Fruit fly (Drosophila melanogaster): ENCODE data around the gene CG18178.

Gene CG18178

dm6 chr3L:9744060-9744549 lies 25.2 kb upstream of the CG18178 start (continued):
- TF ChIP-seq Asciz (GFP tag; optimal IDR thresholded peaks at IDR 0.05) (peak; percentile 88), emc (GFP tag; optimal IDR thresholded peaks at IDR 0.05) (peak; percentile 40), dan (GFP tag; IDR thresholded peaks at IDR 0.05) (no peak), CG6254 (GFP tag; optimal IDR thresholded peaks at IDR 0.05) (peak; percentile 92), scrt (GFP tag; optimal IDR thresholded peaks at IDR 0.05) (peak; percentile 68), CG9932 (GFP tag; IDR thresholded peaks at IDR 0.05) (peak; percentile 63; the same call in 1 of the 2 replicates), CG33557 (GFP tag; optimal IDR thresholded peaks at IDR 0.05) (peak; percentile 72), Dad (GFP tag; optimal IDR thresholded peaks at IDR 0.05) (peak; percentile 51), CG8290 (GFP tag; optimal IDR thresholded peaks at IDR 0.05) (peak; percentile 56), CG8290 (tag; optimal IDR thresholded peaks at IDR 0.05) (no peak), CG17568 (GFP tag; optimal IDR thresholded peaks at IDR 0.05) (peak; percentile 17), Ada2b (GFP tag; IDR thresholded peaks at IDR 0.05) (peak; percentile 91), CG2875 (GFP tag; optimal IDR thresholded peaks at IDR 0.05) (peak; percentile 82), br (optimal IDR thresholded peaks at IDR 0.05) (no peak), kni (GFP tag; optimal IDR thresholded peaks at IDR 0.05) (peak; percentile 84), gcm (GFP tag; optimal IDR thresholded peaks at IDR 0.05) (peak; percentile 80), sens (GFP tag) (peak; percentile 96), ERR (GFP tag; optimal IDR thresholded peaks at IDR 0.05) (no peak), pfk (GFP tag; optimal IDR thresholded peaks at IDR 0.05) (peak; percentile 85), Fer3 (tag; optimal IDR thresholded peaks at IDR 0.05) (peak; percentile 83), CG13296 (GFP tag; optimal IDR thresholded peaks at IDR 0.05) (peak; percentile 93), sd (tag; optimal IDR thresholded peaks at IDR 0.05) (peak; percentile 27), Camta (GFP tag; optimal IDR thresholded peaks at IDR 0.05) (peak; percentile 78), gfzf (GFP tag; optimal IDR thresholded peaks at IDR 0.05) (no peak), C15 (GFP tag; IDR thresholded peaks at IDR 0.05) (peak; percentile 68; the same call in 1 of the 3 replicates), amos (GFP tag; IDR thresholded peaks at IDR 0.05; ENCODE audit: partially characterized antibody) (no peak), ac (GFP tag; optimal IDR thresholded peaks at IDR 0.05) (peak; percentile 34), ham (GFP tag; IDR thresholded peaks at IDR 0.05) (no peak), p53 (GFP tag; optimal IDR thresholded peaks at IDR 0.05) (peak; percentile 45), CG34422 (GFP tag; IDR thresholded peaks at IDR 0.05) (peak; percentile 90), sna (GFP tag; IDR thresholded peaks at IDR 0.05; ENCODE audit: partially characterized antibody) (no peak), Chrac-16 (GFP tag; optimal IDR thresholded peaks at IDR 0.05) (peak; percentile 57), MTF-1 (GFP tag; optimal IDR thresholded peaks at IDR 0.05; ENCODE audit: borderline replicate concordance) (peak; percentile 76), CG11560 (tag; IDR thresholded peaks at IDR 0.05) (peak; percentile 65; the same call in 2 of the 3 replicates), gsb (GFP tag; IDR thresholded peaks at IDR 0.05) (peak; percentile 76), CG8944 (GFP tag; optimal IDR thresholded peaks at IDR 0.05) (peak; percentile 33), fd3F (GFP tag; optimal IDR thresholded peaks at IDR 0.05) (peak; percentile 72), zen (tag; optimal IDR thresholded peaks at IDR 0.05) (peak; percentile 7), cas (GFP tag; IDR thresholded peaks at IDR 0.05) (peak; percentile 70; the same call in 1 of the 2 replicates), CG14441 (GFP tag; IDR thresholded peaks at IDR 0.05) (peak; percentile 84), CG6689 (GFP tag; IDR thresholded peaks at IDR 0.05) (peak; percentile 95), nerfin-2 (GFP tag; IDR thresholded peaks at IDR 0.05; ENCODE audit: partially characterized antibody) (no peak), PHDP (tag; optimal IDR thresholded peaks at IDR 0.05) (peak; percentile 76), CG7271 (tag; optimal IDR thresholded peaks at IDR 0.05) (no peak), CG15601 (tag; optimal IDR thresholded peaks at IDR 0.05) (peak; percentile 76), CG18599 (GFP tag; optimal IDR thresholded peaks at IDR 0.05) (peak; percentile 89), otp (GFP tag; IDR thresholded peaks at IDR 0.05) (peak; percentile 61; the same call in 1 of the 3 replicates), lab (GFP tag; optimal IDR thresholded peaks at IDR 0.05) (peak; percentile 93), HLH4C (GFP tag; IDR thresholded peaks at IDR 0.05; ENCODE audit: partially characterized antibody) (no peak), Atf-2 (GFP tag; optimal IDR thresholded peaks at IDR 0.05) (peak; percentile 57)

Data from whole organism, embryonic.